Fruit fly (Drosophila melanogaster) whole organism, embryonic: ENCODE data around the gene CG3544.

Experiments used
- Atf3 ChIP-seq: fragments of 200-800 bp; sonication (Bioruptor generic); optimal IDR thresholded peaks from 3 replicates; lab custom pipeline; 2016; ENCODE audit warnings: missing biosample characterization, missing genetic modification characterization
- Bteb2 ChIP-seq: fragments of 200-800 bp; sonication (Bioruptor generic); optimal IDR thresholded peaks from 2 replicates; lab custom pipeline; 2016; ENCODE audit warnings: missing biosample characterization, missing genetic modification characterization
- CG10979 ChIP-seq: fragments of 200-800 bp; sonication (Bioruptor generic); optimal IDR thresholded peaks from 2 replicates; lab custom pipeline; 2018; ENCODE audit warnings: missing biosample characterization, mild to moderate bottlenecking, missing genetic modification characterization, moderate library complexity
- CG1603 ChIP-seq: fragments of 200-800 bp; sonication (Bioruptor generic); optimal IDR thresholded peaks from 2 replicates; lab custom pipeline; 2019; ENCODE audit warnings: missing biosample characterization, mild to moderate bottlenecking, missing genetic modification characterization, moderate library complexity
- CG17359 ChIP-seq: fragments of 200-800 bp; sonication (Bioruptor generic); optimal IDR thresholded peaks from 3 replicates; lab custom pipeline; 2018; ENCODE audit warnings: missing biosample characterization, mild to moderate bottlenecking, missing genetic modification characterization, moderate library complexity
- CG17385 ChIP-seq: fragments of 200-800 bp; sonication (Bioruptor generic); optimal IDR thresholded peaks from 3 replicates; lab custom pipeline; 2018; ENCODE audit warnings: missing biosample characterization, mild to moderate bottlenecking, missing genetic modification characterization
- CG2116 ChIP-seq: fragments of 200-800 bp; sonication (Bioruptor generic); optimal IDR thresholded peaks from 3 replicates; lab custom pipeline; 2018; ENCODE audit warnings: missing biosample characterization, mild to moderate bottlenecking, missing genetic modification characterization
- CG3163 ChIP-seq: fragments of 200-800 bp; sonication (Bioruptor generic); optimal IDR thresholded peaks from 3 replicates; lab custom pipeline; 2016; ENCODE audit warnings: missing biosample characterization, missing genetic modification characterization
- CG4360 ChIP-seq: fragments of 200-800 bp; sonication (Bioruptor generic); IDR thresholded peaks from 2 replicates; pipeline ENCODE4 v1.3.6; 2022; ENCODE audit warnings: missing biosample characterization, missing genetic modification characterization
- CG5180 ChIP-seq: fragments of 200-800 bp; sonication (Bioruptor generic); optimal IDR thresholded peaks from 3 replicates; lab custom pipeline; 2017; ENCODE audit warnings: missing biosample characterization, missing genetic modification characterization, mild to moderate bottlenecking, moderate library complexity, missing genetic modification reagents
- CG8388 ChIP-seq: fragments of 200-800 bp; sonication (Bioruptor generic); optimal IDR thresholded peaks from 2 replicates; lab custom pipeline; 2019; ENCODE audit warnings: missing biosample characterization, mild to moderate bottlenecking, missing genetic modification characterization, moderate library complexity
- CG8478 ChIP-seq: fragments of >200 bp; optimal IDR thresholded peaks from 2 replicates; lab custom pipeline; 2018
- CG8924 ChIP-seq: fragments of 200-800 bp; optimal IDR thresholded peaks from 3 replicates; lab custom pipeline; 2019; ENCODE audit warnings: missing biosample characterization, mild to moderate bottlenecking, missing genetic modification characterization, moderate library complexity
- CG9727 ChIP-seq: fragments of 200-800 bp; sonication (Bioruptor generic); optimal IDR thresholded peaks from 3 replicates; lab custom pipeline; 2017; ENCODE audit warnings: missing biosample characterization, mild to moderate bottlenecking, missing genetic modification characterization
- CG9817 ChIP-seq: fragments of 200-800 bp; sonication (Bioruptor generic); optimal IDR thresholded peaks from 2 replicates; lab custom pipeline; 2018; ENCODE audit warnings: missing biosample characterization, mild to moderate bottlenecking, missing genetic modification characterization, moderate library complexity
- Doc3 ChIP-seq: fragments of 200-800 bp; sonication (Bioruptor generic); IDR thresholded peaks from 3 replicates; pipeline ENCODE4 v1.3.6; 2022; ENCODE audit warnings: missing biosample characterization, missing genetic modification characterization; ENCODE audit not compliant: partially characterized antibody
- Dref ChIP-seq: fragments of 200-800 bp; sonication (Bioruptor generic); IDR thresholded peaks from 2 replicates; pipeline ENCODE4 v1.3.6; 2022; ENCODE audit warnings: missing biosample characterization, missing genetic modification characterization
- Eip74EF ChIP-seq, 2 experiments: fragments of 200-800 bp in 1 of 2; fragments of >200 bp in 1 of 2; sonication (Bioruptor generic) in 1 of 2; optimal IDR thresholded peaks; 2 replicates each; lab custom pipeline; 2017 to 2019; ENCODE audit warnings: missing biosample characterization in 2 of 2, missing genetic modification characterization in 2 of 2, mild to moderate bottlenecking in 1 of 2, moderate library complexity in 1 of 2
- Elba2 ChIP-seq: fragments of 200-800 bp; sonication (Bioruptor generic); optimal IDR thresholded peaks from 3 replicates; lab custom pipeline; 2016; ENCODE audit warnings: missing biosample characterization, missing genetic modification characterization
- HmgD ChIP-seq: fragments of 200-800 bp; sonication (Bioruptor generic); optimal IDR thresholded peaks from 3 replicates; lab custom pipeline; 2016; ENCODE audit warnings: missing biosample characterization, missing genetic modification characterization
- Hmr ChIP-seq: fragments of 200-800 bp; sonication (Bioruptor generic); optimal IDR thresholded peaks from 3 replicates; lab custom pipeline; 2017; ENCODE audit warnings: mild to moderate bottlenecking, missing biosample characterization, missing genetic modification reagents, missing genetic modification characterization
- Lhr ChIP-seq: fragments of 200-800 bp; sonication (Bioruptor generic); optimal IDR thresholded peaks from 3 replicates; lab custom pipeline; 2017; ENCODE audit warnings: mild to moderate bottlenecking, missing biosample characterization, missing genetic modification reagents, missing genetic modification characterization
- MESR4 ChIP-seq: fragments of 200-800 bp; sonication (Bioruptor generic); optimal IDR thresholded peaks from 2 replicates; lab custom pipeline; 2018; ENCODE audit warnings: missing biosample characterization, mild to moderate bottlenecking, missing genetic modification characterization, moderate library complexity
- NC2β ChIP-seq: fragments of 200-800 bp; sonication (Bioruptor generic); optimal IDR thresholded peaks from 2 replicates; lab custom pipeline; 2016; ENCODE audit warnings: missing biosample characterization, missing genetic modification characterization
- Neu2 ChIP-seq: fragments of 200-800 bp; sonication (Bioruptor generic); optimal IDR thresholded peaks from 3 replicates; lab custom pipeline; 2016; ENCODE audit warnings: missing biosample characterization, missing genetic modification characterization, borderline replicate concordance
- Nf-YA ChIP-seq: fragments of 200-800 bp; sonication (Bioruptor generic); IDR thresholded peaks from 2 replicates; pipeline ENCODE4 v1.3.6; 2022; ENCODE audit warnings: missing biosample characterization, missing genetic modification characterization
- Oli ChIP-seq: fragments of 200-800 bp; sonication (Bioruptor generic); optimal IDR thresholded peaks from 2 replicates; lab custom pipeline; 2018; ENCODE audit warnings: missing biosample characterization, mild to moderate bottlenecking, missing genetic modification characterization, moderate library complexity
- Ptx1 ChIP-seq: fragments of 200-800 bp; sonication (Bioruptor generic); IDR thresholded peaks from 2 replicates; pipeline ENCODE4 v1.3.6; 2022; ENCODE audit warnings: missing biosample characterization, missing genetic modification characterization
- cato ChIP-seq: fragments of 200-800 bp; sonication (Bioruptor generic); optimal IDR thresholded peaks from 2 replicates; lab custom pipeline; 2016; ENCODE audit warnings: missing biosample characterization, missing genetic modification characterization, borderline replicate concordance
- croc ChIP-seq: fragments of 200-800 bp; sonication (Bioruptor generic); conservative IDR thresholded peaks from 3 replicates; pipeline ENCODE4 v1.3.6; 2022; ENCODE audit warnings: missing biosample characterization, missing genetic modification characterization
- crol ChIP-seq: fragments of 200-800 bp; sonication (Bioruptor generic); IDR thresholded peaks from 2 replicates; pipeline ENCODE4 v1.3.6; 2022; ENCODE audit warnings: missing biosample characterization, missing genetic modification characterization
- esg ChIP-seq: fragments of 200-800 bp; sonication (Bioruptor generic); conservative IDR thresholded peaks from 2 replicates; pipeline ENCODE4 v1.3.6; 2022; ENCODE audit warnings: missing biosample characterization, missing genetic modification characterization
- exex ChIP-seq: fragments of 200-800 bp; sonication (Bioruptor generic); optimal IDR thresholded peaks from 4 replicates; lab custom pipeline; 2018; ENCODE audit warnings: missing biosample characterization, mild to moderate bottlenecking, missing genetic modification characterization, moderate library complexity
- fu2 ChIP-seq: fragments of 200-800 bp; sonication (Bioruptor generic); optimal IDR thresholded peaks from 2 replicates; lab custom pipeline; 2016; ENCODE audit warnings: missing biosample characterization, missing genetic modification characterization
- jigr1 ChIP-seq: fragments of 200-800 bp; sonication (Bioruptor generic); IDR thresholded peaks from 3 replicates; pipeline ENCODE4 v1.3.6; 2022; ENCODE audit warnings: missing biosample characterization, missing genetic modification characterization
- knrl ChIP-seq: fragments of 200-800 bp; sonication (Bioruptor generic); IDR thresholded peaks from 3 replicates; pipeline ENCODE4 v1.3.6; 2022; ENCODE audit warnings: missing biosample characterization, missing genetic modification characterization; ENCODE audit not compliant: partially characterized antibody
- mam ChIP-seq: fragments of 200-800 bp; sonication (Bioruptor generic); optimal IDR thresholded peaks from 3 replicates; lab custom pipeline; 2016; ENCODE audit warnings: missing biosample characterization, missing genetic modification characterization
- nau ChIP-seq: fragments of 200-800 bp; sonication (Bioruptor generic); optimal IDR thresholded peaks from 3 replicates; lab custom pipeline; 2017; ENCODE audit warnings: missing biosample characterization, mild to moderate bottlenecking, missing genetic modification characterization, missing genetic modification reagents
- nerfin-2 ChIP-seq: fragments of 200-800 bp; sonication (Bioruptor generic); IDR thresholded peaks from 2 replicates; pipeline ENCODE4 v1.3.6; 2022; ENCODE audit warnings: missing biosample characterization, missing genetic modification characterization; ENCODE audit not compliant: partially characterized antibody
- odd ChIP-seq: fragments of 200-800 bp; sonication (Bioruptor generic); optimal IDR thresholded peaks from 2 replicates; lab custom pipeline; 2017; ENCODE audit warnings: missing biosample characterization, mild to moderate bottlenecking, missing genetic modification characterization
- pb ChIP-seq: fragments of 200-800 bp; sonication (Bioruptor generic); optimal IDR thresholded peaks from 3 replicates; lab custom pipeline; 2016; ENCODE audit warnings: missing biosample characterization, missing genetic modification characterization
- pnt ChIP-seq: fragments of 200-800 bp; sonication (Bioruptor generic); optimal IDR thresholded peaks from 3 replicates; lab custom pipeline; 2016; ENCODE audit warnings: missing biosample characterization, missing genetic modification characterization
- row ChIP-seq: fragments of 200-800 bp; sonication (Bioruptor generic); IDR thresholded peaks from 3 replicates; pipeline ENCODE4 v1.3.6; 2022; ENCODE audit warnings: missing biosample characterization, missing genetic modification characterization
- seq ChIP-seq: fragments of 200-800 bp; sonication (Bioruptor generic); IDR thresholded peaks from 2 replicates; pipeline ENCODE4 v1.3.6; 2022; ENCODE audit warnings: missing biosample characterization, missing genetic modification characterization
- sim ChIP-seq: fragments of 200-800 bp; sonication (Bioruptor generic); IDR thresholded peaks from 2 replicates; pipeline ENCODE4 v1.3.6; 2022; ENCODE audit warnings: missing biosample characterization, missing genetic modification characterization
- so ChIP-seq: fragments of 200-800 bp; sonication (Bioruptor generic); IDR thresholded peaks from 3 replicates; pipeline ENCODE4 v1.3.6; 2022; ENCODE audit warnings: missing biosample characterization, missing genetic modification characterization
- tgo ChIP-seq: fragments of 200-800 bp; sonication (Bioruptor generic); IDR thresholded peaks from 3 replicates; pipeline ENCODE4 v1.3.6; 2022; ENCODE audit warnings: missing biosample characterization, missing genetic modification characterization
- wor ChIP-seq: fragments of 200-800 bp; sonication (Bioruptor generic); IDR thresholded peaks from 2 replicates; pipeline ENCODE4 v1.3.6; 2022; ENCODE audit warnings: missing biosample characterization, missing genetic modification characterization
- z ChIP-seq: fragments of 200-800 bp; sonication (Bioruptor generic); IDR thresholded peaks from 3 replicates; pipeline ENCODE4 v1.3.6; 2022; ENCODE audit warnings: missing biosample characterization, missing genetic modification characterization
- zen ChIP-seq: fragments of 200-800 bp; sonication (Bioruptor generic); optimal IDR thresholded peaks from 3 replicates; lab custom pipeline; 2018; ENCODE audit warnings: missing biosample characterization, mild to moderate bottlenecking, missing genetic modification characterization, moderate library complexity
- zen2 ChIP-seq: fragments of 200-800 bp; sonication (Bioruptor generic); IDR thresholded peaks from 3 replicates; pipeline ENCODE4 v1.3.6; 2022; ENCODE audit warnings: missing biosample characterization, missing genetic modification characterization; ENCODE audit not compliant: partially characterized antibody

Gene CG3544

DNA sequence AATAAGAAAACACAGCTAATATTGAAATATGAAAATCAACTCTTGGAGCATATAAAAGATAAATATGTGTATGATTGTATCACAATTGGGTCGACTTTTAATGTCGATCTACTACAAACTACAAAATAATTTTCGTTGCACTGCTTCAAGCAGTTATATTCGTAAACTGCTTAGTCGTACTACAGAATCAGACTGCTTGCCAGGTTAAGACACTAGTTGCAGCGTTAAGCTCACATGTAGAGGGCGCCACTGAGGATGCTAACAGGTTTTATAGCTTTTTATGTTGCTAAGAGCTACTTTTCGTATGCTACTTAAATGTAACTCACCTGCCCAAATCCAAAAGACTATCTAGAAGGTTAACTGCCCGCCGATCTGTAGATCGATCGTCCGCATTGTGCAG lies 44.1 kb upstream of the CG3544 start (continued):
- TF ChIP-seq sim (GFP tag; lab: Robert Waterston, UW) (no peak), CG4360 (GFP tag; lab: Robert Waterston, UW) (no peak), NC2β (GFP tag; lab: Kevin White, UChicago) (no peak), Oli (no peak), crol (GFP tag; lab: Robert Waterston, UW) (no peak), CG2116 (GFP tag; lab: Kevin White, UChicago) (no peak), CG8388 (no peak), row (GFP tag; lab: Robert Waterston, UW) (no peak), CG17385 (no peak), croc (GFP tag; lab: Robert Waterston, UW) (no peak), z (GFP tag; lab: Robert Waterston, UW) (no peak), CG9727 (no peak), Atf3 (GFP tag; lab: Kevin White, UChicago) (no peak), pb (GFP tag; lab: Kevin White, UChicago) (no peak), Bteb2 (GFP tag; lab: Kevin White, UChicago) (no peak), CG10979 (tag; lab: Kevin White, UChicago) (no peak), CG5180 (GFP tag; lab: Kevin White, UChicago) (no peak), cato (no peak), Ptx1 (GFP tag; lab: Robert Waterston, UW) (peak; percentile 39; the same call in 1 of the 2 replicates), mam (GFP tag; lab: Kevin White, UChicago) (no peak), HmgD (peak; percentile 30), odd (no peak), Elba2 (GFP tag; lab: Kevin White, UChicago) (no peak), Neu2 (GFP tag; lab: Kevin White, UChicago) (no peak), nerfin-2 (GFP tag; lab: Robert Waterston, UW) (peak; percentile 13; the same call in 1 of the 2 replicates), nau (GFP tag; lab: Kevin White, UChicago) (no peak), so (GFP tag; lab: Robert Waterston, UW) (no peak), esg (GFP tag; lab: Robert Waterston, UW) (no peak), Doc3 (GFP tag; lab: Robert Waterston, UW) (no peak), exex (no peak), CG8924 (tag; lab: Kevin White, UChicago) (no peak), Lhr (GFP tag; lab: Kevin White, UChicago) (peak; percentile 50), CG1603 (tag; lab: Kevin White, UChicago) (peak; percentile 59), zen2 (no peak), pnt (no peak), CG9817 (tag; lab: Kevin White, UChicago) (peak; percentile 19), seq (no peak), jigr1 (GFP tag; lab: Robert Waterston, UW) (no peak), CG17359 (tag; lab: Kevin White, UChicago) (no peak), Nf-YA (no peak), fu2 (GFP tag; lab: Kevin White, UChicago) (no peak), Hmr (GFP tag; lab: Kevin White, UChicago) (no peak), zen (tag; lab: Kevin White, UChicago) (peak; percentile 15), Dref (GFP tag; lab: Robert Waterston, UW) (no peak), CG3163 (GFP tag; lab: Kevin White, UChicago) (no peak), CG8478 (lab: Kevin White, UChicago) (peak; percentile 88), Eip74EF (GFP tag; optimal IDR thresholded peaks at IDR 0.05; lab: Kevin White, UChicago) (peak in 1 of 2 experiments; percentile 70), tgo (no peak; the same call in 2 of the 3 replicates), knrl (GFP tag; lab: Robert Waterston, UW) (peak; percentile 64; the same call in 2 of the 3 replicates), wor (GFP tag; lab: Robert Waterston, UW) (no peak), MESR4 (GFP tag; lab: Kevin White, UChicago) (no peak)
